Worm (Caenorhabditis elegans) whole organism, L2 larva: ENCODE results near the gene dgk-1.

Experiments used
- C34F6.9 ChIP-seq: fragments of 150-350 bp; optimal IDR thresholded peaks from 2 replicates; lab custom pipeline; 2014; ENCODE audit warnings: missing biosample characterization, missing genetic modification characterization
- Y55F3AM.14 ChIP-seq: fragments of 200-800 bp; sonication (Bioruptor generic); optimal IDR thresholded peaks from 2 replicates; lab custom pipeline; 2018; ENCODE audit warnings: mild to moderate bottlenecking, missing genetic modification characterization, missing compliant biosample characterization
- ZK546.5 ChIP-seq: sonication (generic microtip); optimal IDR thresholded peaks from 2 replicates; lab custom pipeline; 2017; ENCODE audit warnings: missing biosample characterization, missing genetic modification characterization
- alr-1 ChIP-seq: fragments of 150-350 bp; optimal IDR thresholded peaks from 2 replicates; lab custom pipeline; 2014; ENCODE audit warnings: missing biosample characterization, missing genetic modification characterization
- ama-1 ChIP-seq: fragments of 150-350 bp; optimal IDR thresholded peaks from 2 replicates; lab custom pipeline; 2018; ENCODE audit warnings: inconsistent platforms
- ceh-16 ChIP-seq: fragments of 150-350 bp; optimal IDR thresholded peaks from 2 replicates; lab custom pipeline; 2014; ENCODE audit warnings: missing biosample characterization, missing genetic modification characterization
- crh-2 ChIP-seq: sonication (generic microtip); optimal IDR thresholded peaks from 2 replicates; lab custom pipeline; 2017; ENCODE audit warnings: missing biosample characterization, missing genetic modification characterization
- dmd-4 ChIP-seq: sonication (generic microtip); optimal IDR thresholded peaks from 2 replicates; lab custom pipeline; 2017; ENCODE audit warnings: missing biosample characterization, missing genetic modification characterization
- egl-27 ChIP-seq: sonication (generic microtip); optimal IDR thresholded peaks from 3 replicates; lab custom pipeline; 2017; ENCODE audit warnings: missing biosample characterization, missing genetic modification reagents, missing genetic modification characterization
- fos-1 ChIP-seq: fragments of 150-350 bp; optimal IDR thresholded peaks from 2 replicates; lab custom pipeline; 2014; ENCODE audit warnings: missing biosample characterization, missing genetic modification characterization
- lin-11 ChIP-seq: fragments of 150-350 bp; sonication (generic microtip); optimal IDR thresholded peaks from 2 replicates; lab custom pipeline; 2014; ENCODE audit warnings: missing biosample characterization, missing genetic modification characterization, inconsistent platforms, mixed read lengths
- lsy-2 ChIP-seq, 2 experiments: fragments of 150-350 bp in 1 of 2; sonication (generic microtip) in 1 of 2; optimal IDR thresholded peaks; 2 replicates each; lab custom pipeline; 2014 to 2017; ENCODE audit warnings: missing biosample characterization in 2 of 2, missing genetic modification characterization in 2 of 2
- mab-5 ChIP-seq: fragments of 150-350 bp; optimal IDR thresholded peaks from 2 replicates; lab custom pipeline; 2014; ENCODE audit warnings: missing biosample characterization, missing genetic modification characterization
- mdl-1 ChIP-seq, 2 experiments: fragments of 150-350 bp in 1 of 2; sonication (generic microtip) in 1 of 2; optimal IDR thresholded peaks; 2 replicates each; lab custom pipeline; 2017; ENCODE audit warnings: missing biosample characterization in 2 of 2, missing genetic modification characterization in 2 of 2
- nhr-10 ChIP-seq: sonication (generic microtip); optimal IDR thresholded peaks from 2 replicates; lab custom pipeline; 2017; ENCODE audit warnings: missing biosample characterization, missing genetic modification characterization
- nhr-21 ChIP-seq: fragments of 150-350 bp; optimal IDR thresholded peaks from 2 replicates; lab custom pipeline; 2014; ENCODE audit warnings: missing biosample characterization, missing genetic modification characterization
- nhr-23 ChIP-seq: fragments of 150-350 bp; optimal IDR thresholded peaks from 2 replicates; lab custom pipeline; 2014; ENCODE audit warnings: missing biosample characterization, missing genetic modification reagents, missing genetic modification characterization
- nhr-25 ChIP-seq: fragments of 150-350 bp; sonication (generic microtip); optimal IDR thresholded peaks from 3 replicates; lab custom pipeline; 2014; ENCODE audit warnings: missing biosample characterization, missing genetic modification characterization
- nhr-6 ChIP-seq: fragments of 150-350 bp; optimal IDR thresholded peaks from 2 replicates; lab custom pipeline; 2014; ENCODE audit warnings: missing biosample characterization, missing genetic modification characterization
- sem-4 ChIP-seq: fragments of 150-350 bp; optimal IDR thresholded peaks from 2 replicates; lab custom pipeline; 2014; ENCODE audit warnings: missing biosample characterization, missing genetic modification reagents, missing genetic modification characterization
- sma-3 ChIP-seq: sonication (generic microtip); optimal IDR thresholded peaks from 2 replicates; lab custom pipeline; 2016; ENCODE audit warnings: missing genetic modification reagents, missing genetic modification characterization, missing compliant biosample characterization
- sma-9 ChIP-seq, 2 experiments: fragments of 150-350 bp in 1 of 2; sonication (generic microtip) in 1 of 2; optimal IDR thresholded peaks; 2 replicates each; lab custom pipeline; 2014 to 2016; ENCODE audit warnings: missing genetic modification characterization in 2 of 2, mild to moderate bottlenecking in 1 of 2, missing biosample characterization in 1 of 2, missing compliant biosample characterization in 1 of 2, missing genetic modification reagents in 1 of 2, moderate library complexity in 1 of 2
- snpc-4 ChIP-seq: fragments of 150-350 bp; optimal IDR thresholded peaks from 2 replicates; lab custom pipeline; 2014; ENCODE audit warnings: missing biosample characterization, missing genetic modification characterization

The dgk-1 gene

DNA sequence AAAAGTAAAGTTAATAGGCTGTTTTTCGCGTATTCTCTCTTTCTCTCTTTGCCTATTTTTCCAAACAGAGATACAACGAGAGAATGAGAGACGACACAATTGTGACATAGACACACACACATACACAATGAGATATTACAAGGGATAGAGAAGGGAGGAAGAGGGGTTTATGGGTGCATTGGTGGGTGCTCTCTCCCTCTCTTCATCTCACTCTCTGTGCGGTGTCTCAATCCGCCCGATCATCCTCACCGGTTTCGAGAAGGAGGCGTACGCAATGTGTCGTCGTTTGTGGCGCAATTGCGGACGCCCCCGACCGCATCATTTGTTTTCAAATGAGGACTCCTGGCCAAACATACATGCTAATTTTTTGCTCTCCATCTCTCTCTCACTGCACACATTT, 41.8 kb downstream of the dgk-1 start (continued):
- TF ChIP-seq nhr-23 (tag; lab: Kevin White, UChicago), result no peak
- peak; percentile 94 for TF ChIP-seq sem-4 (tag; lab: Kevin White, UChicago)
- no peak for TF ChIP-seq alr-1 (tag; lab: Kevin White, UChicago)
- peak; percentile 77 to 90 for TF ChIP-seq lsy-2 (tag; optimal IDR thresholded peaks at IDR 0.05; lab: Kevin White, UChicago)
- peak; percentile 93 for TF ChIP-seq nhr-6 (tag; lab: Kevin White, UChicago)
- TF ChIP-seq C34F6.9 (tag; lab: Kevin White, UChicago), result peak; percentile 98
- no peak for TF ChIP-seq dmd-4 (tag; lab: Kevin White, UChicago)
- peak; percentile 75 for TF ChIP-seq nhr-25 (tag; lab: Kevin White, UChicago)
- TF ChIP-seq lin-11, result peak; percentile 83

DNA sequence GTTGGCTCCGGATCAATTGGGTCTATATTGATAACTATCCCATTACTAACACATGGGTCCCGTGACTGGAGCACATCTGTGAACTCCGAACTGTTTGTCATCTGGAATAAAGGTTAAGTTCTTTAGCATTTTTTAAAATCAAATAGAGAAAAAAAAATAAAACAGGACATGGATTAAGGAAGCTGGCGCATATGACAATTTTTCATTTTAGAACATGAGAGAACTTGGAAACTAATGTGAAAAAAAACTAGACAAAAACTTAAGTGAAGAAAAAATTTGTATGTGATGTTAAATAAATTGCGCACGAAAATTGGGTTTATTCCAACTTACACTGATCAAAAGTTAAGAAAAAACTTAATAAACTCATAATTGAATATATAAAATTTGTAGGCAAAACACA, 42.5 kb downstream of the dgk-1 start, which contains the start of gene sms-2:
TSS of gene sms-2 (minus strand) at position 101 of the 400 bp plus-strand sequence.
- TF ChIP-seq mdl-1 (tag; optimal IDR thresholded peaks at IDR 0.05; lab: Kevin White, UChicago) (no peak), dmd-4 (tag; lab: Kevin White, UChicago) (no peak)

DNA sequence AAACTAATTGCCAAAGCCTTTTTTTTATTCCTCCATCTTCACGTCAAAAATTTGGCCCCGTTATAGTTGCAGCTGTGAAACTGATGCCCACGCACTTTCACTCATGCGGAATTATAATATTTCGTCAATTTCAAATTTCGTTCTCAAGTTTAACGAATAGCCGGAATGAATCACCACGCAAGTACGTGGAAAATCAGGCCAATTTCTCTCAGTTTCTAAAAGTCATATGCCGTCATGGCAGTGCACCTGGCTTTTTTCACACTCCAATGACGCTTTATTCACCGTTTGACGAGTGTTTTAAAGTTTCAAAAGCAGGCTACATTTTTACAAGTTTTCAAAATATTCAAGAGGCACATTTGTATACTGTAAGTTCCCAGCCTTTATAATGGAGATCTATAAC, 43.4 kb downstream of the dgk-1 start:
- TF ChIP-seq nhr-21 (tag; lab: Kevin White, UChicago) (no peak), mdl-1 (tag; optimal IDR thresholded peaks at IDR 0.05; lab: Kevin White, UChicago) (no peak), sma-9 (GFP tag; optimal IDR thresholded peaks at IDR 0.05; lab: Kevin White, UChicago) (no peak), sma-9 (tag; optimal IDR thresholded peaks at IDR 0.05; lab: Kevin White, UChicago) (no peak), nhr-25 (tag; lab: Kevin White, UChicago) (no peak), ama-1 (lab: Kevin White, UChicago) (no peak), mab-5 (no peak), dmd-4 (tag; lab: Kevin White, UChicago) (no peak), egl-27 (tag; lab: Kevin White, UChicago) (no peak), snpc-4 (tag; lab: Kevin White, UChicago) (no peak), crh-2 (tag; lab: Kevin White, UChicago) (no peak)

DNA sequence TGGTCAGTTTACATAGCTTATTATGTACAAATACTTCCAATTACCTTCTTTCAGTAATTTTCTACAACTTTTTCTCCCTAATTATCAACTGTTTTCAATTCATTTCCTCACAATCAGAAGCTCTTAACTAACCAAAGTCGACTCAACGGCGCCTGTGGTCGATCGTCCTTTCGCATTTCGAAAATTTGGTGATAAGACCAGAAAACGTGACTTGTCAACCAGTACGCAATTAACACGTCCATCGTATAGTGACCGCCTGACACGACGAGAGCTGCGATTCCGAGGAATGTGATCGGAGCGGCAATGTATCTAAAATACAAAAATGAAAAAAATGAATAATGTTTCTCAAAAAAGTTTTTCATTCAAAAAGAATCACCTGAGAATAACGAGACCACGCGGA, 45.6 kb downstream of the dgk-1 start:
- TF ChIP-seq sma-3 (GFP tag; lab: Kevin White, UChicago) (peak; percentile 2), nhr-10 (no peak), crh-2 (tag; lab: Kevin White, UChicago) (peak; percentile 64), ceh-16 (no peak), fos-1 (tag; lab: Kevin White, UChicago) (peak; percentile 25)

DNA sequence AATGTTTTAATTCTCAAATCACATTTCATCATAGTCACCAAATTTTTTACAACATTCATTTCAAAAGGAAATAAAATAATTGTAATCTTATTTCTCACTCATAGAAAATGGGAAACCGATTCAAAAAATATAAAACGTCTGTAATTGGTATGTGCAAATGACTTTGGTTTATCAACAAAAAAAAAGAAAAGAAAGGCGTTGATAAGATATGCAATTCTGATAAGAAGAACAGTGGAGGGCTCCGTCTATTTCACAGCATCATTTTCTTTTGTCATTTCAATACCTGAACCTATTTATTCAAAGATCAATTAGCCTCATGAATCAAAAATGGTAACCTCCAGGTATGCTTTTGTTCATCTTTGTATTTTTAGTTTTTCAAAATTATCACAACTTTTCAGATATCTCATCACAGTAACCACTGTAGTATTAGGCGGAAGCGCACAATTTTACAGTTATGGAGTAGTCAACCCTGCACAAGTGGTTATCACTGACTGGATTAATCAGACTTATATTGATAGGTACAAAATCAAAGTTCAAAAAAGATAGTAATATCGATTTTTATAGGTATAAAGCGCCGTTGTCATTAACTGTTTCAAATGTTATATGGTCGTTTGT, 52.9 kb downstream of the dgk-1 start, which contains the start of gene F53H8.3:
TSS of gene F53H8.3 (plus strand) at position 275 of the 615 bp plus-strand sequence.
- TF ChIP-seq Y55F3AM.14 (no peak), fos-1 (tag; lab: Kevin White, UChicago) (peak; percentile 75)

ce11 chrX:936013-936412, 55.2 kb downstream of the dgk-1 start:
- peak; percentile 73 for TF ChIP-seq snpc-4 (tag; lab: Kevin White, UChicago)
- no peak for TF ChIP-seq ZK546.5 (tag; lab: Kevin White, UChicago)
